Fruit fly (Drosophila melanogaster) whole organism, prepupa: ENCODE measurements around the gene robl62A.

ENCODE experiments used
- CG11902 ChIP-seq: fragments of 200-800 bp; sonication (Bioruptor generic); optimal IDR thresholded peaks from 3 replicates; lab custom pipeline; 2016; ENCODE audit warnings: missing biosample characterization, missing genetic modification characterization
- CG1621 ChIP-seq: fragments of 200-800 bp; sonication (Bioruptor generic); optimal IDR thresholded peaks from 3 replicates; lab custom pipeline; 2018; ENCODE audit warnings: missing biosample characterization, mild to moderate bottlenecking, missing genetic modification characterization
- CG6854 ChIP-seq: fragments of 200-800 bp; sonication (Bioruptor generic); optimal IDR thresholded peaks from 2 replicates; lab custom pipeline; 2017; ENCODE audit warnings: missing biosample characterization, mild to moderate bottlenecking, missing genetic modification characterization
- CG7368 ChIP-seq: fragments of 200-800 bp; sonication (Bioruptor generic); optimal IDR thresholded peaks from 3 replicates; lab custom pipeline; 2016; ENCODE audit warnings: missing biosample characterization, missing genetic modification characterization
- Ets21C ChIP-seq: fragments of 200-800 bp; sonication (Bioruptor generic); optimal IDR thresholded peaks from 3 replicates; lab custom pipeline; 2016; ENCODE audit warnings: missing biosample characterization, missing genetic modification characterization
- Hr39 ChIP-seq: fragments of 200-800 bp; sonication (Bioruptor generic); optimal IDR thresholded peaks from 2 replicates; lab custom pipeline; 2016; ENCODE audit warnings: missing biosample characterization, missing genetic modification characterization
- OdsH ChIP-seq: fragments of 200-800 bp; sonication (Bioruptor generic); optimal IDR thresholded peaks from 3 replicates; lab custom pipeline; 2016; ENCODE audit warnings: missing biosample characterization, missing genetic modification characterization
- fd85E ChIP-seq: fragments of 200-800 bp; sonication (Bioruptor generic); optimal IDR thresholded peaks from 3 replicates; lab custom pipeline; 2016; ENCODE audit warnings: missing biosample characterization, missing genetic modification characterization
- pdm3 ChIP-seq: fragments of 200-800 bp; sonication (Bioruptor generic); optimal IDR thresholded peaks from 3 replicates; lab custom pipeline; 2016; ENCODE audit warnings: missing biosample characterization, missing genetic modification characterization

DNA sequence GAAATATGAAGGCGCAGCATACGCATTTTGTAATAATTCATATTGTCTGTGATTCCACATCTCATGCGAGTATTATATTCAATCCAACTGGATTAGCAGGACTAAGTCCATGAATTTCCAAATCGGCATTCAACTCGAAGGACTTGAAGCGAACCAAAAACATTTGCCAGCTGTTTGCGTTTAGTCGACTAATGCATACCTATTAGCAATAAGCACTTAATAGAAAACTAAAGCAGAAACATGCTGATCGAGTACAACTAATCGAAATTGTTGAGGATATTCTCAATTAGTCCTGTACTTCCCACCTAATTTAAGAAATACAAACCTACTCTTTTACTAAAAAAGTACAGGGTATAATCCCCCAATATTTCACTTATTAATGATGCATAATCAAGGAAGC lies 8.2 kb upstream of the robl62A start:
- TF ChIP-seq OdsH (GFP tag; lab: Kevin White, UChicago) (no peak), Hr39 (no peak), CG1621 (tag; lab: Kevin White, UChicago) (no peak), CG6854 (GFP tag; lab: Kevin White, UChicago) (no peak), CG11902 (GFP tag; lab: Kevin White, UChicago) (no peak), fd85E (GFP tag; lab: Kevin White, UChicago) (no peak), pdm3 (GFP tag; lab: Kevin White, UChicago) (no peak), CG7368 (GFP tag; lab: Kevin White, UChicago) (no peak), Ets21C (GFP tag; lab: Kevin White, UChicago) (no peak)
